Worm (Caenorhabditis elegans): Measurements from ENCODE around the gene clec-119.

The clec-119 gene

ce11 chrII:1266790-1267189 is 11.1 kb downstream of the clec-119 start, which contains the start of gene oac-30:
TSS of gene oac-30 (minus strand) at chrII:1266890.
- TF ChIP-seq ceh-62 (tag; optimal IDR thresholded peaks at IDR 0.05) (no peak), dmd-8 (GFP tag; IDR thresholded peaks at IDR 0.05) (no peak), ZK546.5 (tag; optimal IDR thresholded peaks at IDR 0.05) (no peak), Y48G9A.11 (GFP tag; IDR thresholded peaks at IDR 0.05) (no peak), dmd-9 (GFP tag; IDR thresholded peaks at IDR 0.05) (no peak), mxl-3 (GFP tag; optimal IDR thresholded peaks at IDR 0.05) (no peak), nhr-6 (tag; optimal IDR thresholded peaks at IDR 0.05) (no peak), F44E2.7 (GFP tag; IDR thresholded peaks at IDR 0.05) (no peak)

DNA sequence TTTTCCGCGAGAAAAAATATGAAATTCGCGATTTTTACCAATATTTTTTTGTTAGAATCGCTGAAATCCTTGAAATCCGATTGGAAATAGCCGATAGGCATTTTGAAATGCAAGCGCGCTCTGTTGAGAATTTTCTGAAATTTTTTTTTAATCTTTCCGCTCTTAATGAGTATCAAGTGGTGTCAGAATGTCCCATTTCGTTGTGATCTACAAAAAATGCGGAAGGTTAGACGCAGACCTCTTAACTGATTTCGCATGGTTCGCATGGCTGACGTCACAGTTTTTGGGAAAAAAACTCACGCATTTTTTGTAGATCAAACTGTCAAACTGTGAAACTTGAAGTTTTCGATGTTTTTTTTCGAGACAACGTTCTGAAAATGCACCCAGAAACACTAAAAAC is 16.1 kb downstream of the clec-119 start, which contains the start of gene srw-66:
Gene srw-66 (minus strand): TSS at position 101 of the 400 bp plus-strand sequence.
- no peak for TF ChIP-seq ceh-82 (tag; optimal IDR thresholded peaks at IDR 0.05)
- no peak for TF ChIP-seq ces-1 (GFP tag; optimal IDR thresholded peaks at IDR 0.05)
- TF ChIP-seq zip-11 (GFP tag; IDR thresholded peaks at IDR 0.05) = no peak
- TF ChIP-seq dve-1 (tag; optimal IDR thresholded peaks at IDR 0.05; ENCODE audit: insufficient read depth) = no peak
- TF ChIP-seq ama-1 (optimal IDR thresholded peaks at IDR 0.05) = no peak
- TF ChIP-seq lin-15B (tag; optimal IDR thresholded peaks at IDR 0.05) = no peak
- TF ChIP-seq tra-1 (GFP tag; IDR thresholded peaks at IDR 0.05) = no peak
- no peak for TF ChIP-seq madf-9 (GFP tag; conservative IDR thresholded peaks at IDR 0.05)
- TF ChIP-seq unc-130 (GFP tag; optimal IDR thresholded peaks at IDR 0.05) = no peak
- TF ChIP-seq dmd-9 (GFP tag; IDR thresholded peaks at IDR 0.05) = no peak
- no peak for TF ChIP-seq mxl-2 (GFP tag; conservative IDR thresholded peaks at IDR 0.05)
- no peak for TF ChIP-seq nhr-6 (tag; optimal IDR thresholded peaks at IDR 0.05)
- TF ChIP-seq aha-1 (tag) = no peak
- TF ChIP-seq Y5F2A.4 (GFP tag; optimal IDR thresholded peaks at IDR 0.05) = no peak

DNA sequence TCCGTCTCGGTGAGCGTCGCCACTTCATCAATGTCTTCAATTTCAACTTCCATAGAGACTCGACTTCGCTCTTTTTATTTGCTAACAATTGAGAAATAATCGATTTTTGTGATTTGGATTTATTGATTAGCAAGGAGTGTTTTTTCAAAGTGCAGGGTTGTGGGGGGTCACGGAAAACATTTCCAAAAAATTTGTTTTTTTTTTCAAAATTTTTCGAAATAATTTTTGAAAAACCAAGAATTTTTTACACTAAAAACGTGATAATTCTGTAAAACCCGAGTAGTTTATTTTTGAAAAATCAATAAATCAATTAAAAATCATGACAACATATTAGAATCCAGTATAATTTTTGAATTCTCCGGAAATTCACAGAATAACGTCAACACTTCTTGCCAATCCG is 19.7 kb downstream of the clec-119 start, which contains the start of gene Y57G7A.5:
Gene Y57G7A.5 (minus strand): TSS at position 101 of the 400 bp plus-strand sequence.
- TF ChIP-seq hmg-1.1 (GFP tag; IDR thresholded peaks at IDR 0.05) (no peak), nhr-41 (GFP tag; IDR thresholded peaks at IDR 0.05) (no peak), aha-1 (tag) (no peak), ceh-32 (tag; optimal IDR thresholded peaks at IDR 0.05; ENCODE audit: poor library complexity) (no peak), aly-2 (tag; optimal IDR thresholded peaks at IDR 0.05) (no peak), T20F7.1 (GFP tag; optimal IDR thresholded peaks at IDR 0.05) (no peak), ceh-20 (GFP tag; IDR thresholded peaks at IDR 0.05) (no peak), dmd-8 (GFP tag; IDR thresholded peaks at IDR 0.05) (no peak), egl-43 (GFP tag; IDR thresholded peaks at IDR 0.05) (no peak), saeg-2 (GFP tag; IDR thresholded peaks at IDR 0.05) (no peak), nhr-77 (tag; optimal IDR thresholded peaks at IDR 0.05) (no peak), ceh-62 (tag; optimal IDR thresholded peaks at IDR 0.05) (no peak), nhr-6 (tag; optimal IDR thresholded peaks at IDR 0.05) (no peak), mxl-2 (GFP tag; conservative IDR thresholded peaks at IDR 0.05) (no peak), ZK337.2 (GFP tag; IDR thresholded peaks at IDR 0.05) (no peak), duxl-1 (tag; optimal IDR thresholded peaks at IDR 0.05; ENCODE audit: poor library complexity) (no peak)

DNA sequence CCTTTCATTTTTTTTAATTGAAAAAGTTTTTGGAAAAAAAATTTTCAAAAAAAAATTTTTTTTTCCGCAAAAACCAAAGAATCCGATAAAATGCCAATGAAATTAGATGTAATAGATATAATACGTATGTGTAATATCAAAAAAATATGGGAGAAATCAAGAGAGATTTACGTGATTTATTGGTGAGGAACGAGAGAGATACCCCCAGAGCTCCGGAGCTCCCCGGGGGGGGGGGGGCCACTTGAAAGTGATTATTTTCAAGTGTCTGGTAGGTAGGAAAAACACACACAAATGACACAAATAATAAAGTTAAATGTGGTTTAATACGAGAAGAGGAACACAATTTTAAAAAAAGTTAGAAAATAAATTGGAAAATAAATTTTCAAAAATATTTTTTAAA is 21.0 kb downstream of the clec-119 start, which contains the start of gene Y57G7A.11:
Gene Y57G7A.11 (minus strand): TSS at position 101 of the 400 bp plus-strand sequence.
- no peak for TF ChIP-seq dmd-9 (GFP tag; IDR thresholded peaks at IDR 0.05)
- TF ChIP-seq arid-1 (GFP tag; conservative IDR thresholded peaks at IDR 0.05) = no peak
- no peak for TF ChIP-seq vab-7 (GFP tag; IDR thresholded peaks at IDR 0.05)
- TF ChIP-seq Y75B8A.6 (GFP tag; IDR thresholded peaks at IDR 0.05) = no peak
- TF ChIP-seq snpc-4 (tag; optimal IDR thresholded peaks at IDR 0.05) = no peak
- TF ChIP-seq F49E8.2 (tag; optimal IDR thresholded peaks at IDR 0.05; ENCODE audit: borderline replicate concordance) = no peak
- no peak for TF ChIP-seq dve-1 (tag; optimal IDR thresholded peaks at IDR 0.05; ENCODE audit: insufficient read depth)
- TF ChIP-seq rbr-2 (tag; optimal IDR thresholded peaks at IDR 0.05) = no peak
- no peak for TF ChIP-seq daf-12 (tag; optimal IDR thresholded peaks at IDR 0.05)
- no peak for TF ChIP-seq fkh-10 (GFP tag; optimal IDR thresholded peaks at IDR 0.05)
